Fruit fly (Drosophila melanogaster): ENCODE data around the gene CG5953.

The CG5953 gene

DNA sequence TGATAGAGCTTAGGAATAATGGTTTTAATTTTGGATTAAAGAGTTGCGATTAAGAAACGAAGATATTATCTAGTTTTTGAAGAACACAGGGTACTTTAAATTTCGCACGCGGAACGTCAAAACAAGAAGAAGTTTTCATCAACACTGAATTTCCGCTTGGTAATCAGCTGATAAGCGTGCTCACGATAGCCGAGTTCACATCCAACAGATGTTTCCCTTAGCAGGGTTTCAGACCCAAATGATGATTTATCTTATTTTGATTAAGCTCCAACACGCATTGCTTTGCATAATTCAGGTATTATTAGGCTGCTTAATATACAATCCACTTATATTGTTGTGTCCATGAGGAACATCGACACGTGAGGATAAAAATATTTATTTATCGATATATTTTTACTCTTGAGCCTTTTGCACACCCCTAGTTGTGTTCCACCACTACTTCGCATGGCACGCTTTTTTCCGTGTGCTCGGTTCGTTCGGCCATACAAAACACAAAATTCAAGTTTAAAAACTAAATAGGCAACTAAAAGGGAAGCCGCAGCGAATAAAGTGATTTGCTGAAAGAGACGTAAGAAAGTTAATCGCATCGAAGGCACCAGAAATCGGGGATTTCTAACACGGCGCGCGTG lies 41.4 kb downstream of the CG5953 start, which contains the start of gene Tpr2 (continued):
- TF ChIP-seq HLH3B (GFP tag; IDR thresholded peaks at IDR 0.05) (no peak), CG6791 (GFP tag; IDR thresholded peaks at IDR 0.05; ENCODE audit: partially characterized antibody) (peak; percentile 87), CG1024 (GFP tag; IDR thresholded peaks at IDR 0.05) (no peak), esg (GFP tag; conservative IDR thresholded peaks at IDR 0.05) (no peak), crp (GFP tag; optimal IDR thresholded peaks at IDR 0.05) (peak; percentile 100), CG12744 (GFP tag; optimal IDR thresholded peaks at IDR 0.05) (no peak), MBD-R2 (GFP tag; IDR thresholded peaks at IDR 0.05) (peak; percentile 70), HLHmδ (GFP tag; optimal IDR thresholded peaks at IDR 0.05) (no peak), D19A (tag; optimal IDR thresholded peaks at IDR 0.05) (peak; percentile 40), klu (GFP tag; IDR thresholded peaks at IDR 0.05) (no peak), slp2 (GFP tag; optimal IDR thresholded peaks at IDR 0.05) (peak; percentile 28), luna (GFP tag; optimal IDR thresholded peaks at IDR 0.05) (peak; percentile 47), gcm (GFP tag; optimal IDR thresholded peaks at IDR 0.05) (peak; percentile 22), Atf-2 (GFP tag; optimal IDR thresholded peaks at IDR 0.05) (no peak), Vsx1 (GFP tag; optimal IDR thresholded peaks at IDR 0.05) (peak; percentile 31), CG9797 (GFP tag; optimal IDR thresholded peaks at IDR 0.05) (peak; percentile 61), Nf-YB (GFP tag; optimal IDR thresholded peaks at IDR 0.05) (peak; percentile 48), CG8765 (GFP tag; IDR thresholded peaks at IDR 0.05) (no peak), CG30403 (GFP tag; optimal IDR thresholded peaks at IDR 0.05) (peak; percentile 57), CG15269 (tag; optimal IDR thresholded peaks at IDR 0.05) (peak; percentile 48), zen2 (GFP tag; IDR thresholded peaks at IDR 0.05; ENCODE audit: partially characterized antibody) (no peak; the same call in 2 of the 3 replicates), salm (tag; optimal IDR thresholded peaks at IDR 0.05) (peak; percentile 71), lmd (GFP tag; IDR thresholded peaks at IDR 0.05) (0 out of 2 replicates have a peak, but pooled peaks have one; percentile 4), eyg (GFP tag; optimal IDR thresholded peaks at IDR 0.05) (peak; percentile 47), CG16863 (GFP tag; optimal IDR thresholded peaks at IDR 0.05) (no peak), Myb (GFP tag; optimal IDR thresholded peaks at IDR 0.05) (peak; percentile 47), ci (GFP tag; IDR thresholded peaks at IDR 0.05) (peak; percentile 75), CG2889 (GFP tag; IDR thresholded peaks at IDR 0.05) (no peak), Meics (GFP tag; optimal IDR thresholded peaks at IDR 0.05) (peak; percentile 32), gro (GFP tag; optimal IDR thresholded peaks at IDR 0.05) (peak; percentile 54), Ssrp (tag; optimal IDR thresholded peaks at IDR 0.05) (peak; percentile 38), trem (tag; optimal IDR thresholded peaks at IDR 0.05) (peak; percentile 91), CG17385 (GFP tag; optimal IDR thresholded peaks at IDR 0.05) (peak; percentile 83), CG1603 (tag; optimal IDR thresholded peaks at IDR 0.05) (peak; percentile 88), cato (GFP tag; optimal IDR thresholded peaks at IDR 0.05; ENCODE audit: borderline replicate concordance) (no peak), gcm2 (GFP tag; optimal IDR thresholded peaks at IDR 0.05) (peak; percentile 37), so (GFP tag; IDR thresholded peaks at IDR 0.05) (no peak), CG4404 (GFP tag; IDR thresholded peaks at IDR 0.05) (no peak), BEAF-32 (GFP tag; optimal IDR thresholded peaks at IDR 0.05) (peak; percentile 99), Fer3 (tag; optimal IDR thresholded peaks at IDR 0.05) (no peak), ranshi (GFP tag; IDR thresholded peaks at IDR 0.05) (no peak), Dp (GFP tag; optimal IDR thresholded peaks at IDR 0.05) (peak; percentile 73), Blimp-1 (GFP tag; optimal IDR thresholded peaks at IDR 0.05) (peak; percentile 24), CG4282 (GFP tag; optimal IDR thresholded peaks at IDR 0.05) (peak; percentile 53), ttk (GFP tag; IDR thresholded peaks at IDR 0.05) (no peak), CoRest (tag; optimal IDR thresholded peaks at IDR 0.05) (peak; percentile 76), Pdp1 (GFP tag; optimal IDR thresholded peaks at IDR 0.05) (peak in 1 of 2 experiments; percentile 5), CG8359 (GFP tag; optimal IDR thresholded peaks at IDR 0.05; ENCODE audit: borderline replicate concordance) (no peak), cg (GFP tag; optimal IDR thresholded peaks at IDR 0.05) (peak; percentile 89)
